Fruit fly (Drosophila melanogaster) whole organism: ENCODE results near the gene CG6005.

Experiments
- CG8478 ChIP-seq: fragments of >200 bp; optimal IDR thresholded peaks from 2 replicates; lab custom pipeline; 2018; ENCODE audit warnings: inconsistent platforms
- pan ChIP-seq: fragments of >200 bp; optimal IDR thresholded peaks from 2 replicates; lab custom pipeline; 2017
- psq ChIP-seq: fragments of >200 bp; optimal IDR thresholded peaks from 2 replicates; lab custom pipeline; 2017
- usp ChIP-seq: fragments of >200 bp; optimal IDR thresholded peaks from 2 replicates; lab custom pipeline; 2017; ENCODE audit warnings: missing biosample characterization, missing genetic modification characterization, mixed read lengths

DNA sequence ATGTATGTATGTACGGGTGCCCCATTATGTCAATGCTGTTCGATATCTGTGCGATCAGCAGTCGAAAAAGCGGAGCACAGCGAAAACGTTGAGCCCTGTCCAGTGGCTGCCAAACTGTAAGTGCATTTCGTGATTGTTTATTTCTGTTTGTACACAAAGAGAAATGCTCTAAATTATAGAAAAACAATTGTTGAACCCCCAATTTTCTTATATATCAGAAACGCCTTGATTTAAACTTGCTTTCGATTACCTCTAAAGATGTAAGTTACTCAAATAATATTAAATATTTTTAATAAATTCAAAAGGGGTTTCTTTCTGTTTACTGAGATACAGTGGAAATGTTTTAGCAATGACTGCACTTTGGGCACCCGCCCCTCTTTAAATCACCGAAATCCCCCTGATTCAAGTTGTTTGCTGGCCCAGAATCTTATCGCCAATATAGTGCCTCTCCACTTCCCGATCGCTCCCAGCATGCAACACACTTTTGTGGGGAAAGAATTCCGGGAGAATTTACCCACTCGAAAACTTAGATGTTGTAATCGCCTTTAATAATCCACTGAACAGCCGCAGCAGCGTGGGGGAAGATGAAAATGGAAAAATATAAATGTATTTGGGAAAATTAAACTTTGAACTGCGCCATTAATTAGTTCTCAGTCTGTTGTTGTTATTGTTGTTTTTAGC, 8.9 kb downstream of the CG6005 start:
- TF ChIP-seq usp (GFP tag; lab: Kevin White, UChicago) (no peak), CG8478 (lab: Kevin White, UChicago) (no peak), psq (lab: Kevin White, UChicago) (no peak), pan (lab: Kevin White, UChicago) (no peak)
